Worm (Caenorhabditis elegans): ENCODE data around the gene C05D11.8.

DNA sequence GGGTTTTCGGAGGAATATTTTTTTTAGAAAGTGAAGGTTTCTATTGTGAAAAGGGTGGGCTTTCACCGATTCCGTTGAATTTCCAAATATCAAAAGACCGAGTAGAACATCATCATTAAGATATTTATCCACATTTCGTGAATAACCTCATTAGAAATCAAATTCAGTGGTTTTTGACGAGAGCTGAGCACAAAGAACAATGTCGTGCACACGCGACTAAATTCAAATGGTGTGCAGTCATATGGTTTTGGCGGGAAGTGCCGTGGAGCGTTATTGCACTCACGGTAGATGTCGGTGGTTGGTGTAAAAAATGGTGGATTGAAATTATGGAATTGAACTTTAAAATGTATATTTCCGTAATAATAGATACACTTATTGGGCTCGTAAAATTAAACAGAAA is 25.6 kb upstream of the C05D11.8 start:
- TF ChIP-seq F10E7.11 (tag; optimal IDR thresholded peaks at IDR 0.05) (no peak), ztf-28 (GFP tag; IDR thresholded peaks at IDR 0.05) (no peak), F49E8.2 (tag; optimal IDR thresholded peaks at IDR 0.05; ENCODE audit: insufficient read depth) (no peak), nfya-1 (tag; optimal IDR thresholded peaks at IDR 0.05; ENCODE audit: borderline replicate concordance, insufficient read depth) (no peak), ztf-6 (GFP tag; IDR thresholded peaks at IDR 0.05) (no peak), snpc-4 (GFP tag; optimal IDR thresholded peaks at IDR 0.05) (no peak), snpc-4 (tag; optimal IDR thresholded peaks at IDR 0.05) (no peak), die-1 (tag; optimal IDR thresholded peaks at IDR 0.05) (no peak), pha-4 (tag; optimal IDR thresholded peaks at IDR 0.05) (no peak), chd-7 (tag; optimal IDR thresholded peaks at IDR 0.05) (no peak), T07F8.4 (tag; optimal IDR thresholded peaks at IDR 0.05) (no peak), zim-3 (tag; optimal IDR thresholded peaks at IDR 0.05) (no peak), xnd-1 (tag; optimal IDR thresholded peaks at IDR 0.05) (no peak), unc-62 (GFP tag; optimal IDR thresholded peaks at IDR 0.05) (no peak), D2030.7 (GFP tag; IDR thresholded peaks at IDR 0.05) (no peak)
